Fruit fly (Drosophila melanogaster) S2 (cell line): ENCODE data around the gene Hsp70Ab.

Experiments
- CG8478 ChIP-seq: fragments of >200 bp; optimal IDR thresholded peaks from 2 replicates; lab custom pipeline; 2018
- CTCF ChIP-seq, 2 experiments: fragments of >200 bp; optimal IDR thresholded peaks; 2 replicates each; lab custom pipeline; 2018

DNA sequence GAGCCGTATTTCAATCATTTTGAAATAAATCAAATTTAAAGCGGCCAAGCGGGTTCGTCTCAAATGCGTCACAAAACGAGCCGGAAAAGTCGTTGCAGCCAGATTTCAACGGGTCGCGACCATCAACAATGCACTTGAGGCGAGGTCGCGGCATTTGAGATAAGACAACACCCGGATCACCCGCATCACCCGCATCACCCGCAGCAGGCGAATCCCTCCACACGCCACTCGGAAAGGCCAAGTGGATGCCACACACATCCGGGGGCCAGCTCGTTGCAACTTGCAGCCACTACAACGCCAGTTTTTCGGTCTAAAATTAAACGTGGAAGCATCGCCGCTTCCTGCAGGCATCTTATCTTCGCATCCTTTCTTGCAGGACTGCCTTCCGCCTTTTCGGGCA lies 48.1 kb downstream of the Hsp70Ab start:
- TF ChIP-seq CG8478 (lab: Kevin White, UChicago) = no peak
- no peak for TF ChIP-seq CTCF (optimal IDR thresholded peaks at IDR 0.05; lab: Kevin White, UChicago)
